Fruit fly (Drosophila melanogaster) whole organism, embryonic: ENCODE measurements around the gene CG2875.

Experiments used
- B-H2 ChIP-seq: fragments of 200-800 bp; sonication (Bioruptor generic); optimal IDR thresholded peaks from 2 replicates; lab custom pipeline; 2018; ENCODE audit warnings: missing biosample characterization, mild to moderate bottlenecking, missing genetic modification characterization
- Blimp-1 ChIP-seq: fragments of 200-800 bp; sonication (Bioruptor generic); optimal IDR thresholded peaks from 3 replicates; lab custom pipeline; 2018; ENCODE audit warnings: missing biosample characterization, missing genetic modification characterization, mild to moderate bottlenecking, moderate library complexity, missing genetic modification reagents
- CG10462 ChIP-seq: fragments of 200-800 bp; sonication (Bioruptor generic); optimal IDR thresholded peaks from 2 replicates; lab custom pipeline; 2016; ENCODE audit warnings: missing biosample characterization, missing genetic modification characterization
- CG10959 ChIP-seq: fragments of 200-800 bp; sonication (Bioruptor generic); IDR thresholded peaks from 2 replicates; pipeline ENCODE4 v1.3.6; 2022; ENCODE audit warnings: missing biosample characterization, missing genetic modification characterization
- CG11247 ChIP-seq: fragments of 200-800 bp; sonication (Bioruptor generic); IDR thresholded peaks from 2 replicates; pipeline ENCODE4 v1.3.6; 2022; ENCODE audit warnings: missing biosample characterization, missing genetic modification characterization
- CG11398 ChIP-seq: fragments of 200-800 bp; sonication (Bioruptor generic); optimal IDR thresholded peaks from 2 replicates; lab custom pipeline; 2016; ENCODE audit warnings: missing biosample characterization, missing genetic modification characterization
- CG14050 ChIP-seq: fragments of 200-800 bp; sonication (Bioruptor generic); IDR thresholded peaks from 3 replicates; pipeline ENCODE4 v1.3.6; 2022; ENCODE audit warnings: missing biosample characterization, missing genetic modification characterization
- CG16815 ChIP-seq: fragments of 200-800 bp; sonication (Bioruptor generic); optimal IDR thresholded peaks from 3 replicates; lab custom pipeline; 2017; ENCODE audit warnings: missing biosample characterization, mild to moderate bottlenecking, missing genetic modification characterization
- CG17385 ChIP-seq: fragments of 200-800 bp; sonication (Bioruptor generic); optimal IDR thresholded peaks from 3 replicates; lab custom pipeline; 2018; ENCODE audit warnings: missing biosample characterization, mild to moderate bottlenecking, missing genetic modification characterization
- CG18599 ChIP-seq: fragments of 200-800 bp; sonication (Bioruptor generic); optimal IDR thresholded peaks from 3 replicates; lab custom pipeline; 2017; ENCODE audit warnings: missing biosample characterization, missing genetic modification characterization, mild to moderate bottlenecking, moderate library complexity, missing genetic modification reagents
- CG2116 ChIP-seq: fragments of 200-800 bp; sonication (Bioruptor generic); optimal IDR thresholded peaks from 3 replicates; lab custom pipeline; 2018; ENCODE audit warnings: missing biosample characterization, mild to moderate bottlenecking, missing genetic modification characterization
- CG31365 ChIP-seq: fragments of 200-800 bp; sonication (Bioruptor generic); optimal IDR thresholded peaks from 2 replicates; lab custom pipeline; 2018; ENCODE audit warnings: missing biosample characterization, mild to moderate bottlenecking, missing genetic modification characterization
- CG33557 ChIP-seq: fragments of 200-800 bp; sonication (Bioruptor generic); optimal IDR thresholded peaks from 2 replicates; lab custom pipeline; 2019; ENCODE audit warnings: missing biosample characterization, mild to moderate bottlenecking, missing genetic modification characterization, moderate library complexity
- CG34376 ChIP-seq: fragments of 200-800 bp; sonication (Bioruptor generic); optimal IDR thresholded peaks from 2 replicates; lab custom pipeline; 2018; ENCODE audit warnings: missing biosample characterization, mild to moderate bottlenecking, missing genetic modification characterization
- CG43689 ChIP-seq: fragments of 200-800 bp; sonication (Bioruptor generic); IDR thresholded peaks from 2 replicates; pipeline ENCODE4 v1.3.6; 2022; ENCODE audit warnings: missing biosample characterization, missing genetic modification characterization
- CG6175 ChIP-seq: fragments of 200-800 bp; sonication (Bioruptor generic); IDR thresholded peaks from 3 replicates; pipeline ENCODE4 v1.3.6; 2022; ENCODE audit warnings: missing biosample characterization, missing genetic modification characterization
- CG6683 ChIP-seq: fragments of 200-800 bp; sonication (Bioruptor generic); optimal IDR thresholded peaks from 2 replicates; lab custom pipeline; 2017; ENCODE audit warnings: missing biosample characterization, mild to moderate bottlenecking, missing genetic modification characterization, missing genetic modification reagents
- CG9876 ChIP-seq: fragments of 200-800 bp; sonication (Bioruptor generic); optimal IDR thresholded peaks from 2 replicates; lab custom pipeline; 2016; ENCODE audit warnings: missing biosample characterization, missing genetic modification characterization
- CHES-1-like ChIP-seq: fragments of 200-800 bp; sonication (Bioruptor generic); optimal IDR thresholded peaks from 2 replicates; lab custom pipeline; 2016; ENCODE audit warnings: missing biosample characterization, missing genetic modification characterization
- Dek ChIP-seq: fragments of 200-800 bp; sonication (Bioruptor generic); optimal IDR thresholded peaks from 3 replicates; lab custom pipeline; 2019; ENCODE audit warnings: missing biosample characterization, mild to moderate bottlenecking, missing genetic modification characterization, moderate library complexity
- Ets97D ChIP-seq: fragments of 200-800 bp; sonication (Bioruptor generic); optimal IDR thresholded peaks from 3 replicates; lab custom pipeline; 2016; ENCODE audit warnings: missing biosample characterization, missing genetic modification characterization
- GATAe ChIP-seq: fragments of 200-800 bp; sonication (Bioruptor generic); conservative IDR thresholded peaks from 2 replicates; pipeline ENCODE4 v1.3.6; 2022; ENCODE audit warnings: missing biosample characterization, missing genetic modification characterization
- H2.0 ChIP-seq: fragments of 200-800 bp; sonication (Bioruptor generic); IDR thresholded peaks from 2 replicates; pipeline ENCODE4 v1.3.6; 2022; ENCODE audit warnings: missing biosample characterization, missing genetic modification characterization
- Hmr ChIP-seq: fragments of 200-800 bp; sonication (Bioruptor generic); optimal IDR thresholded peaks from 3 replicates; lab custom pipeline; 2017; ENCODE audit warnings: mild to moderate bottlenecking, missing biosample characterization, missing genetic modification reagents, missing genetic modification characterization
- Hr3 ChIP-seq: fragments of 200-800 bp; sonication (Bioruptor generic); optimal IDR thresholded peaks from 3 replicates; lab custom pipeline; 2016; ENCODE audit warnings: missing biosample characterization, missing genetic modification characterization
- Hr51 ChIP-seq, 2 experiments: fragments of 200-800 bp; sonication (Bioruptor generic); optimal IDR thresholded peaks; 2 replicates in 1 of 2; 3 replicates in 1 of 2; lab custom pipeline; 2016 to 2018; ENCODE audit warnings: missing biosample characterization in 2 of 2, missing genetic modification characterization in 2 of 2, mild to moderate bottlenecking in 1 of 2, moderate library complexity in 1 of 2
- Myb ChIP-seq: fragments of 200-800 bp; sonication (Bioruptor generic); optimal IDR thresholded peaks from 2 replicates; lab custom pipeline; 2016; ENCODE audit warnings: missing biosample characterization, missing genetic modification characterization
- NFAT ChIP-seq: fragments of 200-800 bp; sonication (Bioruptor generic); IDR thresholded peaks from 2 replicates; pipeline ENCODE4 v1.3.6; 2022; ENCODE audit warnings: missing biosample characterization, missing genetic modification characterization
- Poxn ChIP-seq: fragments of 200-800 bp; sonication (Bioruptor generic); IDR thresholded peaks from 2 replicates; pipeline ENCODE4 v1.3.6; 2022; ENCODE audit warnings: missing biosample characterization, missing genetic modification characterization
- Rfx ChIP-seq: fragments of 200-800 bp; sonication (Bioruptor generic); IDR thresholded peaks from 2 replicates; pipeline ENCODE4 v1.3.6; 2022; ENCODE audit warnings: missing biosample characterization, missing genetic modification characterization
- Sry-β ChIP-seq: fragments of 200-800 bp; sonication (Bioruptor generic); optimal IDR thresholded peaks from 2 replicates; lab custom pipeline; 2018; ENCODE audit warnings: missing biosample characterization, mild to moderate bottlenecking, missing genetic modification characterization, moderate library complexity
- Vsx1 ChIP-seq: fragments of 200-800 bp; sonication (Bioruptor generic); optimal IDR thresholded peaks from 2 replicates; lab custom pipeline; 2017; ENCODE audit warnings: missing biosample characterization, mild to moderate bottlenecking, missing genetic modification characterization, missing genetic modification reagents
- Xrp1 ChIP-seq: fragments of 200-800 bp; sonication (Bioruptor generic); IDR thresholded peaks from 2 replicates; pipeline ENCODE4 v1.3.6; 2022; ENCODE audit warnings: missing biosample characterization, missing genetic modification characterization
- ara ChIP-seq: fragments of 200-800 bp; sonication (Bioruptor generic); IDR thresholded peaks from 2 replicates; pipeline ENCODE4 v1.3.6; 2022; ENCODE audit warnings: missing biosample characterization, missing genetic modification characterization
- ato ChIP-seq: fragments of 200-800 bp; sonication (Bioruptor generic); IDR thresholded peaks from 2 replicates; pipeline ENCODE4 v1.3.6; 2022; ENCODE audit warnings: missing biosample characterization, missing genetic modification characterization; ENCODE audit not compliant: partially characterized antibody
- chm ChIP-seq: fragments of 200-800 bp; sonication (Bioruptor generic); IDR thresholded peaks from 2 replicates; pipeline ENCODE4 v1.3.6; 2022; ENCODE audit warnings: missing biosample characterization, missing genetic modification characterization
- dati ChIP-seq: fragments of 200-800 bp; sonication (Bioruptor generic); IDR thresholded peaks from 2 replicates; pipeline ENCODE4 v1.3.6; 2022; ENCODE audit warnings: missing biosample characterization, missing genetic modification characterization
- disco-r ChIP-seq: fragments of 200-800 bp; sonication (Bioruptor generic); optimal IDR thresholded peaks from 2 replicates; lab custom pipeline; 2016; ENCODE audit warnings: missing biosample characterization, missing genetic modification characterization
- grn ChIP-seq: fragments of 200-800 bp; sonication (Bioruptor generic); optimal IDR thresholded peaks from 3 replicates; lab custom pipeline; 2017; ENCODE audit warnings: missing biosample characterization, missing genetic modification characterization
- hkb ChIP-seq, 2 experiments: fragments of 200-800 bp in 1 of 2; fragments of >200 bp in 1 of 2; sonication (Bioruptor generic) in 1 of 2; IDR thresholded peaks in 1 of 2; optimal IDR thresholded peaks in 1 of 2; 2 replicates each; pipeline versions ENCODE4 v1.3.6 to Lab custom; 2017 to 2022; ENCODE audit warnings: missing biosample characterization in 1 of 2, missing genetic modification characterization in 1 of 2
- hth ChIP-seq: fragments of >200 bp; optimal IDR thresholded peaks from 2 replicates; lab custom pipeline; 2017; ENCODE audit warnings: inconsistent platforms
- kni ChIP-seq: fragments of 200-800 bp; sonication (Bioruptor generic); optimal IDR thresholded peaks from 3 replicates; lab custom pipeline; 2017; ENCODE audit warnings: mild to moderate bottlenecking, missing biosample characterization, missing genetic modification reagents, missing genetic modification characterization
- lmd ChIP-seq: fragments of 200-800 bp; sonication (Bioruptor generic); IDR thresholded peaks from 2 replicates; pipeline ENCODE4 v1.3.6; 2022; ENCODE audit warnings: missing biosample characterization, missing genetic modification characterization
- nom ChIP-seq: fragments of 200-800 bp; sonication (Bioruptor generic); optimal IDR thresholded peaks from 2 replicates; lab custom pipeline; 2017; ENCODE audit warnings: missing biosample characterization, missing genetic modification characterization, mild to moderate bottlenecking, moderate library complexity, missing genetic modification reagents
- ranshi ChIP-seq: fragments of 200-800 bp; sonication (Bioruptor generic); IDR thresholded peaks from 2 replicates; pipeline ENCODE4 v1.3.6; 2022; ENCODE audit warnings: missing biosample characterization, missing genetic modification characterization
- sens ChIP-seq: fragments of 200-800 bp; sonication (Bioruptor generic); peaks from one replicate; lab custom pipeline; 2016; ENCODE audit warnings: missing biosample characterization, missing genetic modification characterization
- shn ChIP-seq: fragments of 200-800 bp; sonication (Bioruptor generic); optimal IDR thresholded peaks from 3 replicates; lab custom pipeline; 2016; ENCODE audit warnings: missing biosample characterization, missing genetic modification characterization
- toy ChIP-seq: fragments of 200-800 bp; sonication (Bioruptor generic); IDR thresholded peaks from 2 replicates; pipeline ENCODE4 v1.3.6; 2022; ENCODE audit warnings: missing biosample characterization, missing genetic modification characterization
- vnd ChIP-seq: fragments of 200-800 bp; sonication (Bioruptor generic); IDR thresholded peaks from 3 replicates; pipeline ENCODE4 v1.3.6; 2022; ENCODE audit warnings: missing biosample characterization, missing genetic modification characterization; ENCODE audit not compliant: partially characterized antibody
- zen ChIP-seq: fragments of 200-800 bp; sonication (Bioruptor generic); optimal IDR thresholded peaks from 3 replicates; lab custom pipeline; 2018; ENCODE audit warnings: missing biosample characterization, mild to moderate bottlenecking, missing genetic modification characterization, moderate library complexity

Gene CG2875

dm6 chrX:3545849-3546518 is 27.4 kb downstream of the CG2875 start (continued):
- no peak for TF ChIP-seq B-H2 (GFP tag; lab: Kevin White, UChicago)
- TF ChIP-seq chm (GFP tag; lab: Robert Waterston, UW): peak; percentile 96
- no peak for TF ChIP-seq CG6175 (GFP tag; lab: Robert Waterston, UW)
- peak; percentile 85 for TF ChIP-seq H2.0 (GFP tag; lab: Robert Waterston, UW)
- no peak for TF ChIP-seq Rfx
- peak; percentile 86 for TF ChIP-seq ara (GFP tag; lab: Robert Waterston, UW)
- TF ChIP-seq Blimp-1 (GFP tag; lab: Kevin White, UChicago): peak; percentile 92
- peak; percentile 45 for TF ChIP-seq shn (GFP tag; lab: Kevin White, UChicago)
- no peak for TF ChIP-seq Poxn (GFP tag; lab: Robert Waterston, UW)
- TF ChIP-seq CHES-1-like (GFP tag; lab: Kevin White, UChicago): peak; percentile 33
- TF ChIP-seq Ets97D (GFP tag; lab: Kevin White, UChicago): no peak
- TF ChIP-seq Dek (tag; lab: Kevin White, UChicago): peak; percentile 74
- TF ChIP-seq CG16815 (GFP tag; lab: Kevin White, UChicago): peak; percentile 71
- TF ChIP-seq zen (tag; lab: Kevin White, UChicago): peak; percentile 67
- TF ChIP-seq ato (GFP tag; lab: Robert Waterston, UW): no peak
- TF ChIP-seq sens (GFP tag; lab: Kevin White, UChicago): peak; percentile 94
- peak; percentile 86 for TF ChIP-seq CG17385
- no peak for TF ChIP-seq hkb (optimal IDR thresholded peaks at IDR 0.05; lab: Kevin White, UChicago)
- peak; percentile 93 for TF ChIP-seq hkb (GFP tag; IDR thresholded peaks at IDR 0.05; lab: Robert Waterston, UW)
- no peak for TF ChIP-seq CG34376
- no peak for TF ChIP-seq hth
- peak; percentile 20; the same call in 1 of the 3 replicates for TF ChIP-seq vnd
- TF ChIP-seq CG9876 (GFP tag; lab: Kevin White, UChicago): no peak
- TF ChIP-seq lmd (GFP tag; lab: Robert Waterston, UW): peak; percentile 88
- peak; percentile 78 for TF ChIP-seq CG33557
- TF ChIP-seq CG10959 (GFP tag; lab: Robert Waterston, UW): peak; percentile 85
- peak; percentile 32 for TF ChIP-seq Sry-β (GFP tag; lab: Kevin White, UChicago)
- peak; percentile 85 for TF ChIP-seq Hr3 (GFP tag; lab: Kevin White, UChicago)
- peak; percentile 81 for TF ChIP-seq CG43689 (GFP tag; lab: Robert Waterston, UW)
- no peak for TF ChIP-seq NFAT (GFP tag; lab: Robert Waterston, UW)
- peak; percentile 53 for TF ChIP-seq Vsx1 (GFP tag; lab: Kevin White, UChicago)
- TF ChIP-seq CG10462 (GFP tag; lab: Kevin White, UChicago): peak; percentile 73
- TF ChIP-seq kni (GFP tag; lab: Kevin White, UChicago): peak; percentile 23
- TF ChIP-seq CG14050 (GFP tag; lab: Robert Waterston, UW): peak; percentile 90
- peak in 1 of 2 experiments; percentile 91 for TF ChIP-seq Hr51 (GFP tag; optimal IDR thresholded peaks at IDR 0.05; lab: Kevin White, UChicago)
- peak; percentile 45 for TF ChIP-seq CG11398 (GFP tag; lab: Kevin White, UChicago)
- TF ChIP-seq dati (GFP tag; lab: Robert Waterston, UW): peak; percentile 66; the same call in 1 of the 2 replicates
- peak; percentile 76 for TF ChIP-seq CG18599 (GFP tag; lab: Kevin White, UChicago)
- peak; percentile 80 for TF ChIP-seq Xrp1 (GFP tag; lab: Robert Waterston, UW)
- TF ChIP-seq CG6683: peak; percentile 54
- TF ChIP-seq GATAe (GFP tag; lab: Robert Waterston, UW): no peak
- TF ChIP-seq nom (GFP tag; lab: Kevin White, UChicago): peak; percentile 69
- peak; percentile 41 for TF ChIP-seq disco-r (GFP tag; lab: Kevin White, UChicago)
- no peak for TF ChIP-seq Myb (GFP tag; lab: Kevin White, UChicago)
- peak; percentile 39 for TF ChIP-seq CG2116 (GFP tag; lab: Kevin White, UChicago)
- TF ChIP-seq Hmr (GFP tag; lab: Kevin White, UChicago): peak; percentile 33
- TF ChIP-seq CG11247 (GFP tag; lab: Robert Waterston, UW): peak; percentile 63
- TF ChIP-seq grn (GFP tag; lab: Kevin White, UChicago): no peak
- peak; percentile 5 for TF ChIP-seq CG31365 (tag; lab: Kevin White, UChicago)
- peak; percentile 88 for TF ChIP-seq ranshi (GFP tag; lab: Robert Waterston, UW)
- TF ChIP-seq toy: no peak
